Fruit fly (Drosophila melanogaster) whole organism, embryonic: ENCODE data around the gene Tim9b.

Source experiments
- Bdp1 ChIP-seq: fragments of 200-800 bp; sonication (Bioruptor generic); optimal IDR thresholded peaks from 3 replicates; lab custom pipeline; 2016; ENCODE audit warnings: missing biosample characterization, missing genetic modification characterization
- BtbVII ChIP-seq: fragments of 200-800 bp; sonication (Bioruptor generic); optimal IDR thresholded peaks from 3 replicates; lab custom pipeline; 2017; ENCODE audit warnings: missing biosample characterization, mild to moderate bottlenecking, missing genetic modification characterization
- CG10147 ChIP-seq: fragments of 200-800 bp; sonication (Bioruptor generic); optimal IDR thresholded peaks from 2 replicates; lab custom pipeline; 2019; ENCODE audit warnings: missing biosample characterization, mild to moderate bottlenecking, missing genetic modification characterization, moderate library complexity
- CG10209 ChIP-seq: fragments of 200-800 bp; sonication (Bioruptor generic); optimal IDR thresholded peaks from 3 replicates; lab custom pipeline; 2017; ENCODE audit warnings: missing biosample characterization, mild to moderate bottlenecking, missing genetic modification characterization, missing genetic modification reagents
- CG10543 ChIP-seq: fragments of 200-800 bp; sonication (Bioruptor generic); optimal IDR thresholded peaks from 3 replicates; lab custom pipeline; 2017; ENCODE audit warnings: missing biosample characterization, mild to moderate bottlenecking, missing genetic modification characterization, moderate library complexity
- CG10979 ChIP-seq: fragments of 200-800 bp; sonication (Bioruptor generic); optimal IDR thresholded peaks from 2 replicates; lab custom pipeline; 2018; ENCODE audit warnings: missing biosample characterization, mild to moderate bottlenecking, missing genetic modification characterization, moderate library complexity
- CG12104 ChIP-seq: fragments of 200-800 bp; sonication (Bioruptor generic); optimal IDR thresholded peaks from 3 replicates; lab custom pipeline; 2016; ENCODE audit warnings: missing biosample characterization, missing genetic modification characterization
- CG12155 ChIP-seq: fragments of 200-800 bp; sonication (Bioruptor generic); optimal IDR thresholded peaks from 3 replicates; lab custom pipeline; 2016; ENCODE audit warnings: missing biosample characterization, missing genetic modification characterization
- CG15269 ChIP-seq: fragments of 200-800 bp; sonication (Bioruptor generic); optimal IDR thresholded peaks from 2 replicates; lab custom pipeline; 2018; ENCODE audit warnings: missing biosample characterization, mild to moderate bottlenecking, missing genetic modification characterization, moderate library complexity
- CG15514 ChIP-seq: fragments of 200-800 bp; sonication (Bioruptor generic); optimal IDR thresholded peaks from 3 replicates; lab custom pipeline; 2017; ENCODE audit warnings: missing biosample characterization, missing genetic modification characterization, mild to moderate bottlenecking, moderate library complexity, missing genetic modification reagents
- CG17359 ChIP-seq: fragments of 200-800 bp; sonication (Bioruptor generic); optimal IDR thresholded peaks from 3 replicates; lab custom pipeline; 2018; ENCODE audit warnings: missing biosample characterization, mild to moderate bottlenecking, missing genetic modification characterization, moderate library complexity
- CG17385 ChIP-seq: fragments of 200-800 bp; sonication (Bioruptor generic); optimal IDR thresholded peaks from 3 replicates; lab custom pipeline; 2018; ENCODE audit warnings: missing biosample characterization, mild to moderate bottlenecking, missing genetic modification characterization
- CG18619 ChIP-seq: fragments of 200-800 bp; sonication (Bioruptor generic); optimal IDR thresholded peaks from 3 replicates; lab custom pipeline; 2017; ENCODE audit warnings: missing biosample characterization, mild to moderate bottlenecking, missing genetic modification characterization
- CG34224 ChIP-seq: fragments of 200-800 bp; sonication (Bioruptor generic); IDR thresholded peaks from 3 replicates; pipeline ENCODE4 v1.3.6; 2022; ENCODE audit warnings: missing biosample characterization, missing genetic modification characterization; ENCODE audit not compliant: partially characterized antibody
- CG3995 ChIP-seq: fragments of 200-800 bp; sonication (Bioruptor generic); optimal IDR thresholded peaks from 3 replicates; lab custom pipeline; 2016; ENCODE audit warnings: missing biosample characterization, missing genetic modification characterization
- CG4404 ChIP-seq: fragments of 200-800 bp; sonication (Bioruptor generic); IDR thresholded peaks from 2 replicates; pipeline ENCODE4 v1.3.6; 2022; ENCODE audit warnings: missing biosample characterization, missing genetic modification characterization
- CG5180 ChIP-seq: fragments of 200-800 bp; sonication (Bioruptor generic); optimal IDR thresholded peaks from 3 replicates; lab custom pipeline; 2017; ENCODE audit warnings: missing biosample characterization, missing genetic modification characterization, mild to moderate bottlenecking, moderate library complexity, missing genetic modification reagents
- CG6683 ChIP-seq: fragments of 200-800 bp; sonication (Bioruptor generic); optimal IDR thresholded peaks from 2 replicates; lab custom pipeline; 2017; ENCODE audit warnings: missing biosample characterization, mild to moderate bottlenecking, missing genetic modification characterization, missing genetic modification reagents
- CG8281 ChIP-seq: fragments of 200-800 bp; sonication (Bioruptor generic); optimal IDR thresholded peaks from 2 replicates; lab custom pipeline; 2018; ENCODE audit warnings: missing biosample characterization, mild to moderate bottlenecking, missing genetic modification characterization, moderate library complexity
- CG8290 ChIP-seq, 3 experiments: fragments of 200-800 bp; sonication (Bioruptor generic); optimal IDR thresholded peaks; 2 replicates each; lab custom pipeline; 2016 to 2019; ENCODE audit warnings: missing biosample characterization in 3 of 3, missing genetic modification characterization in 3 of 3, mild to moderate bottlenecking in 2 of 3, moderate library complexity in 1 of 3
- CG9215 ChIP-seq: fragments of 200-800 bp; sonication (Bioruptor generic); IDR thresholded peaks from 2 replicates; pipeline ENCODE4 v1.3.6; 2022; ENCODE audit warnings: missing biosample characterization, missing genetic modification characterization
- Camta ChIP-seq: fragments of 200-800 bp; sonication (Bioruptor generic); optimal IDR thresholded peaks from 2 replicates; lab custom pipeline; 2016; ENCODE audit warnings: missing biosample characterization, missing genetic modification characterization
- CkIIα-i1 ChIP-seq: fragments of 200-800 bp; sonication (Bioruptor generic); IDR thresholded peaks from 2 replicates; pipeline ENCODE4 v1.3.6; 2022; ENCODE audit warnings: missing biosample characterization, missing genetic modification characterization
- D19A ChIP-seq: fragments of 200-800 bp; optimal IDR thresholded peaks from 3 replicates; lab custom pipeline; 2019; ENCODE audit warnings: missing biosample characterization, mild to moderate bottlenecking, missing genetic modification characterization, moderate library complexity
- Gsc ChIP-seq: fragments of 200-800 bp; sonication (Bioruptor generic); IDR thresholded peaks from 2 replicates; pipeline ENCODE4 v1.3.6; 2022; ENCODE audit warnings: missing biosample characterization, missing genetic modification characterization
- Hmr ChIP-seq: fragments of 200-800 bp; sonication (Bioruptor generic); optimal IDR thresholded peaks from 3 replicates; lab custom pipeline; 2017; ENCODE audit warnings: mild to moderate bottlenecking, missing biosample characterization, missing genetic modification reagents, missing genetic modification characterization
- Hr51 ChIP-seq, 2 experiments: fragments of 200-800 bp; sonication (Bioruptor generic); optimal IDR thresholded peaks; 2 replicates in 1 of 2; 3 replicates in 1 of 2; lab custom pipeline; 2016 to 2018; ENCODE audit warnings: missing biosample characterization in 2 of 2, missing genetic modification characterization in 2 of 2, mild to moderate bottlenecking in 1 of 2, moderate library complexity in 1 of 2
- Spps ChIP-seq: fragments of 200-800 bp; sonication (Bioruptor generic); optimal IDR thresholded peaks from 2 replicates; lab custom pipeline; 2018; ENCODE audit warnings: missing biosample characterization, mild to moderate bottlenecking, missing genetic modification characterization
- Sry-δ ChIP-seq: fragments of 200-800 bp; sonication (Bioruptor generic); optimal IDR thresholded peaks from 2 replicates; lab custom pipeline; 2016; ENCODE audit warnings: missing biosample characterization, missing genetic modification characterization
- Taf1 ChIP-seq: fragments of 200-800 bp; sonication (Bioruptor generic); IDR thresholded peaks from 2 replicates; pipeline ENCODE4 v1.3.6; 2022; ENCODE audit warnings: missing biosample characterization, missing genetic modification characterization
- Trl ChIP-seq, 3 experiments: fragments of >200 bp in 2 of 3; fragments of 200-800 bp in 1 of 3; sonication (Bioruptor generic) in 1 of 3; optimal IDR thresholded peaks; 2 replicates in 1 of 3; 3 replicates in 2 of 3; lab custom pipeline; 2016 to 2017; ENCODE audit warnings: missing biosample characterization in 1 of 3, missing genetic modification characterization in 1 of 3
- Vsx1 ChIP-seq: fragments of 200-800 bp; sonication (Bioruptor generic); optimal IDR thresholded peaks from 2 replicates; lab custom pipeline; 2017; ENCODE audit warnings: missing biosample characterization, mild to moderate bottlenecking, missing genetic modification characterization, missing genetic modification reagents
- ap ChIP-seq: fragments of 200-800 bp; sonication (Bioruptor generic); IDR thresholded peaks from 2 replicates; pipeline ENCODE4 v1.3.6; 2022; ENCODE audit warnings: missing biosample characterization, missing genetic modification characterization
- cg ChIP-seq: fragments of 200-800 bp; sonication (Bioruptor generic); optimal IDR thresholded peaks from 3 replicates; lab custom pipeline; 2019; ENCODE audit warnings: missing biosample characterization, mild to moderate bottlenecking, missing genetic modification characterization, moderate library complexity
- croc ChIP-seq: fragments of 200-800 bp; sonication (Bioruptor generic); conservative IDR thresholded peaks from 3 replicates; pipeline ENCODE4 v1.3.6; 2022; ENCODE audit warnings: missing biosample characterization, missing genetic modification characterization
- dati ChIP-seq: fragments of 200-800 bp; sonication (Bioruptor generic); IDR thresholded peaks from 2 replicates; pipeline ENCODE4 v1.3.6; 2022; ENCODE audit warnings: missing biosample characterization, missing genetic modification characterization
- dpn ChIP-seq, 2 experiments: fragments of 200-800 bp; sonication (Bioruptor generic); optimal IDR thresholded peaks; 3 replicates each; lab custom pipeline; 2016; ENCODE audit warnings: missing biosample characterization in 2 of 2, missing genetic modification characterization in 2 of 2
- esg ChIP-seq: fragments of 200-800 bp; sonication (Bioruptor generic); conservative IDR thresholded peaks from 2 replicates; pipeline ENCODE4 v1.3.6; 2022; ENCODE audit warnings: missing biosample characterization, missing genetic modification characterization
- ewg ChIP-seq: fragments of 200-800 bp; sonication (Bioruptor generic); optimal IDR thresholded peaks from 3 replicates; lab custom pipeline; 2017; ENCODE audit warnings: mild to moderate bottlenecking, missing biosample characterization, missing genetic modification reagents, missing genetic modification characterization
- ind ChIP-seq: fragments of 200-800 bp; sonication (Bioruptor generic); optimal IDR thresholded peaks from 3 replicates; lab custom pipeline; 2016; ENCODE audit warnings: missing biosample characterization, missing genetic modification characterization
- kah ChIP-seq: fragments of 200-800 bp; sonication (Bioruptor generic); optimal IDR thresholded peaks from 2 replicates; lab custom pipeline; 2018; ENCODE audit warnings: missing biosample characterization, mild to moderate bottlenecking, missing genetic modification characterization
- lmd ChIP-seq: fragments of 200-800 bp; sonication (Bioruptor generic); IDR thresholded peaks from 2 replicates; pipeline ENCODE4 v1.3.6; 2022; ENCODE audit warnings: missing biosample characterization, missing genetic modification characterization
- odd ChIP-seq: fragments of 200-800 bp; sonication (Bioruptor generic); optimal IDR thresholded peaks from 2 replicates; lab custom pipeline; 2017; ENCODE audit warnings: missing biosample characterization, mild to moderate bottlenecking, missing genetic modification characterization
- scrt ChIP-seq: fragments of 200-800 bp; sonication (Bioruptor generic); optimal IDR thresholded peaks from 2 replicates; lab custom pipeline; 2018; ENCODE audit warnings: missing biosample characterization, mild to moderate bottlenecking, missing genetic modification characterization, moderate library complexity
- sd ChIP-seq: fragments of 200-800 bp; sonication (Bioruptor generic); optimal IDR thresholded peaks from 3 replicates; lab custom pipeline; 2018; ENCODE audit warnings: missing biosample characterization, mild to moderate bottlenecking, missing genetic modification characterization, moderate library complexity
- zen2 ChIP-seq: fragments of 200-800 bp; sonication (Bioruptor generic); IDR thresholded peaks from 3 replicates; pipeline ENCODE4 v1.3.6; 2022; ENCODE audit warnings: missing biosample characterization, missing genetic modification characterization; ENCODE audit not compliant: partially characterized antibody
- zfh2 ChIP-seq: fragments of 200-800 bp; sonication (Bioruptor generic); optimal IDR thresholded peaks from 2 replicates; lab custom pipeline; 2016; ENCODE audit warnings: missing biosample characterization, missing genetic modification characterization

Tim9b gene

DNA sequence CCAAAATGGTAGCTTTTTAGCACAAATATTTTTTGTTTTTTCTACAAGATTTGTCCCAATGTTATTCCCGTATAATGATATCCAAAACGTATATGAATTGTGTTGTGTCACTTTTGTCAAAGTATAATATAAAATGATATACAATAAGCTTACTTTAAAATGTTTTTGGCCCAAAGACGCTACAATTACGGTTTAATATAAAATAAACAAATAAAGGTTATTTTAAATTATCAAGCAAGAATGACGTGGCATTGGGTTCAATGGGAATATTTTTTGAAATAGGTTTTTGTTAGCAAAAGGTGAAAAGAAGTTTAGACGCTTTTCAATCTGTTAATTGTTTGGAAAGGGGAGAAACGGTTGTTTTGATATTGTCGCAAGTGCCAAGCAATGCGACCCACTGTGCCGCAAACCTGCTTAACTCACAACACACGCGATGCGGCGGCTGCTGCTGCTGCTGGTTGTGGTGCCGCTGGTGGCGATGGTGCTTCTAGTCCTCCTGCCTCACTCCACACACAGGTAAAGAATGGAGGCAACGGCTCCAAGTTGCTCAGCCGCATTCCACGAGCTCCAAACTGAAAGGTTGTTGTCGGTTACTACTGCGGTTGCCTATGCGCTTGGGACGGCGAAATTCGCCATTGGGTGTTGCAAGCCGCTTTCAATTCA, 45.0 kb upstream of the Tim9b start (continued):
- TF ChIP-seq CG5180 (GFP tag; lab: Kevin White, UChicago), result peak; percentile 27
- peak; percentile 35 for TF ChIP-seq CG17359 (tag; lab: Kevin White, UChicago)
- no peak for TF ChIP-seq CG3995 (GFP tag; lab: Kevin White, UChicago)
- TF ChIP-seq Spps, result peak; percentile 37
- TF ChIP-seq CG10543 (GFP tag; lab: Kevin White, UChicago), result peak; percentile 24
- TF ChIP-seq CG4404, result 0 out of 2 replicates have a peak, but pooled peaks have one; percentile 26
- peak; percentile 36 for TF ChIP-seq CG15514 (GFP tag; lab: Kevin White, UChicago)
- TF ChIP-seq Hr51 (GFP tag; optimal IDR thresholded peaks at IDR 0.05; lab: Kevin White, UChicago), result peak in 1 of 2 experiments; percentile 49
- TF ChIP-seq Gsc (GFP tag; lab: Robert Waterston, UW), result no peak
- peak; percentile 19 for TF ChIP-seq ewg (GFP tag; lab: Kevin White, UChicago)
- TF ChIP-seq CG34224 (GFP tag; lab: Robert Waterston, UW), result no peak
- no peak for TF ChIP-seq CG8290 (GFP tag; optimal IDR thresholded peaks at IDR 0.05; lab: Kevin White, UChicago)
- no peak for TF ChIP-seq CG8290 (tag; optimal IDR thresholded peaks at IDR 0.05; lab: Kevin White, UChicago)
- peak; percentile 58 for TF ChIP-seq odd (GFP tag; lab: Kevin White, UChicago)
- TF ChIP-seq kah (GFP tag; lab: Kevin White, UChicago), result peak; percentile 12
- peak; percentile 64 for TF ChIP-seq CG10979 (tag; lab: Kevin White, UChicago)
- no peak for TF ChIP-seq zen2 (GFP tag; lab: Robert Waterston, UW)
- no peak for TF ChIP-seq CkIIα-i1
- no peak for TF ChIP-seq Vsx1 (GFP tag; lab: Kevin White, UChicago)
- peak; percentile 61 for TF ChIP-seq CG12104 (GFP tag; lab: Kevin White, UChicago)
- peak; percentile 71 for TF ChIP-seq CG18619
- peak; percentile 14 to 38 for TF ChIP-seq dpn (GFP tag; optimal IDR thresholded peaks at IDR 0.05; lab: Kevin White, UChicago)
- no peak for TF ChIP-seq Bdp1 (GFP tag; lab: Kevin White, UChicago)
- no peak; the same call in 2 of the 3 replicates for TF ChIP-seq croc
- TF ChIP-seq CG10209 (GFP tag; lab: Kevin White, UChicago), result peak; percentile 54
- peak; percentile 37 for TF ChIP-seq ind (GFP tag; lab: Kevin White, UChicago)
- no peak for TF ChIP-seq scrt (GFP tag; lab: Kevin White, UChicago)
- TF ChIP-seq sd (tag; lab: Kevin White, UChicago), result peak; percentile 95
- TF ChIP-seq BtbVII (GFP tag; lab: Kevin White, UChicago), result peak; percentile 5
- TF ChIP-seq CG15269 (tag; lab: Kevin White, UChicago), result peak; percentile 64
- TF ChIP-seq Trl (optimal IDR thresholded peaks at IDR 0.05; lab: Kevin White, UChicago), result peak in 1 of 2 experiments; percentile 43
- no peak for TF ChIP-seq Trl (GFP tag; optimal IDR thresholded peaks at IDR 0.05; lab: Kevin White, UChicago)
- peak; percentile 65 for TF ChIP-seq D19A (tag; lab: Kevin White, UChicago)
- TF ChIP-seq esg (GFP tag; lab: Robert Waterston, UW), result no peak
- peak; percentile 2 for TF ChIP-seq CG12155 (GFP tag; lab: Kevin White, UChicago)
- TF ChIP-seq cg (GFP tag; lab: Kevin White, UChicago), result peak; percentile 5
- no peak for TF ChIP-seq CG8281 (tag; lab: Kevin White, UChicago)
- peak; percentile 49 for TF ChIP-seq Camta (GFP tag; lab: Kevin White, UChicago)
- TF ChIP-seq Taf1, result no peak
- no peak for TF ChIP-seq lmd
- TF ChIP-seq ap, result no peak
- no peak for TF ChIP-seq Sry-δ (GFP tag; lab: Kevin White, UChicago)
- TF ChIP-seq CG9215 (GFP tag; lab: Robert Waterston, UW), result 0 out of 2 replicates have a peak, but pooled peaks have one; percentile 6
- peak; percentile 53 for TF ChIP-seq Hmr
- TF ChIP-seq dati (GFP tag; lab: Robert Waterston, UW), result no peak
- peak; percentile 66 for TF ChIP-seq CG17385 (GFP tag; lab: Kevin White, UChicago)
- TF ChIP-seq CG6683 (GFP tag; lab: Kevin White, UChicago), result no peak
- TF ChIP-seq zfh2 (GFP tag; lab: Kevin White, UChicago), result peak; percentile 41
- TF ChIP-seq CG10147 (GFP tag; lab: Kevin White, UChicago), result peak; percentile 45
